Worm (Caenorhabditis elegans): ENCODE results near the gene Y42H9AR.5.

DNA sequence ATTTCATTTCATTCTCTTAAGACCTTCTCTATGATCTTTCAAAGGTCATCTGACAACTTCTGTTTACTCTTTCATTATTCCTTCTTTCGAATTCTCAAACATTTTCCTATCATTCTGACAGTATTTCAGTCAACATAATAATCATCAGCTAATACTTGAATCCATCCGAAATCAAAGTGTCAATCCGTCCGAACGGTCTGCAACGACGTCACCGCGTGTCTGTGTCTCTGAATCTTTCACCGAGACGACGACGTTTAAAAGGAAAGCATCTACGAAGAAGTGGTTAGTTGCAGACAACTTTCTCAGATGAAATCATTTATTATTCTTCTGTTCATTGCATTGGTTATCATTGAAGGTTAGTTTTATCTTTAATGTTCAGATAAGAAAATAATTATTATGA, at the start of gene Y42H9AR.5:
- TF ChIP-seq T22C8.4 (GFP tag; IDR thresholded peaks at IDR 0.05): no peak
- TF ChIP-seq ztf-29 (GFP tag; IDR thresholded peaks at IDR 0.05): no peak
- TF ChIP-seq ztf-23 (GFP tag; IDR thresholded peaks at IDR 0.05): no peak
- TF ChIP-seq tab-1 (GFP tag; IDR thresholded peaks at IDR 0.05): no peak
